Worm (Caenorhabditis elegans) whole organism, L2 larva: ENCODE measurements around the gene znf-474.

ENCODE experiments used
- ama-1 ChIP-seq: fragments of 150-350 bp; optimal IDR thresholded peaks from 2 replicates; lab custom pipeline; 2018; ENCODE audit warnings: inconsistent platforms
- ceh-16 ChIP-seq: fragments of 150-350 bp; optimal IDR thresholded peaks from 2 replicates; lab custom pipeline; 2014; ENCODE audit warnings: missing biosample characterization, missing genetic modification characterization
- ceh-82 ChIP-seq: fragments of 150-350 bp; optimal IDR thresholded peaks from 2 replicates; lab custom pipeline; 2014; ENCODE audit warnings: missing biosample characterization, missing genetic modification characterization
- nhr-11 ChIP-seq: fragments of 150-350 bp; optimal IDR thresholded peaks from 2 replicates; lab custom pipeline; 2014; ENCODE audit warnings: missing biosample characterization, missing genetic modification characterization
- nhr-23 ChIP-seq: fragments of 150-350 bp; optimal IDR thresholded peaks from 2 replicates; lab custom pipeline; 2014; ENCODE audit warnings: missing biosample characterization, missing genetic modification reagents, missing genetic modification characterization
- nhr-237 ChIP-seq: fragments of 150-350 bp; optimal IDR thresholded peaks from 2 replicates; lab custom pipeline; 2014; ENCODE audit warnings: missing biosample characterization, missing genetic modification characterization
- snpc-4 ChIP-seq: fragments of 150-350 bp; optimal IDR thresholded peaks from 2 replicates; lab custom pipeline; 2014; ENCODE audit warnings: missing biosample characterization, missing genetic modification characterization
- unc-39 ChIP-seq: fragments of 150-350 bp; optimal IDR thresholded peaks from 2 replicates; lab custom pipeline; 2014; ENCODE audit warnings: missing biosample characterization, missing genetic modification characterization
- zag-1 ChIP-seq: fragments of 150-350 bp; optimal IDR thresholded peaks from 2 replicates; lab custom pipeline; 2014; ENCODE audit warnings: missing biosample characterization, missing genetic modification characterization
- ztf-11 ChIP-seq: sonication (generic microtip); optimal IDR thresholded peaks from 2 replicates; lab custom pipeline; 2017; ENCODE audit warnings: missing biosample characterization, missing genetic modification characterization

ce11 chrX:12104630-12105029 lies 45.1 kb upstream of the znf-474 start, which contains the start of gene col-181:
- TF ChIP-seq zag-1 (tag; lab: Kevin White, UChicago), result no peak
- no peak for TF ChIP-seq ama-1 (lab: Kevin White, UChicago)
- TF ChIP-seq nhr-23 (tag; lab: Kevin White, UChicago), result no peak
- TF ChIP-seq nhr-11 (tag; lab: Kevin White, UChicago), result no peak
- TF ChIP-seq ceh-82 (tag; lab: Kevin White, UChicago), result no peak
- TF ChIP-seq unc-39 (tag; lab: Kevin White, UChicago), result no peak
- TF ChIP-seq ceh-16 (tag; lab: Kevin White, UChicago), result no peak
- no peak for TF ChIP-seq ztf-11 (tag; lab: Kevin White, UChicago)
- no peak for TF ChIP-seq snpc-4 (tag; lab: Kevin White, UChicago)
- TF ChIP-seq nhr-237 (tag; lab: Kevin White, UChicago), result no peak
